Fruit fly (Drosophila melanogaster): ENCODE measurements around the gene CG32983.

DNA sequence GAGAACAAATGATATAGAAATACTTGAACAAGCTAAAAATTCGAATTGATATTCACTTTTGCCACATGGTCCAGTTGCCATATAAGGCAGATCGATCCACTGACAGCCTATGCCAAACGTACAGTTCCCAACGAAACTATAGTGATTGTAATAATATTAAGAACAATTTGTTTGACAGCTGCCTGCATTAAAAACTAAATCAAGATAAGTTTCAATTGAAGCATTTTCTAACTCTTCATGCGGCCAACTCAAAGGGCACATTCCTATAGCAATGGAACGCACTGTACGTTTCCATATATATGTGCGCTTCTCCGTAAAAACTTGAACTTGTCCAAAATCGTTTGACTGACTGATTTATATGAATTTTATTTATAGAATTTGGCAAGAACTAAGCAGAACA lies 28.6 kb downstream of the CG32983 start:
- TF ChIP-seq CG32264 (GFP tag; optimal IDR thresholded peaks at IDR 0.05) (no peak), Dfd (GFP tag; optimal IDR thresholded peaks at IDR 0.05) (no peak), Dif (GFP tag; optimal IDR thresholded peaks at IDR 0.05; ENCODE audit: partially characterized antibody) (no peak), sv (GFP tag; optimal IDR thresholded peaks at IDR 0.05) (no peak), pan (optimal IDR thresholded peaks at IDR 0.05) (no peak), lola (GFP tag; optimal IDR thresholded peaks at IDR 0.05) (no peak), woc (GFP tag; optimal IDR thresholded peaks at IDR 0.05) (no peak), GATAd (GFP tag; optimal IDR thresholded peaks at IDR 0.05) (no peak), psq (GFP tag; optimal IDR thresholded peaks at IDR 0.05) (no peak)

Measured in whole organism, wandering third instar larva.